Worm (Caenorhabditis elegans): Measurements from ENCODE around the gene F10A3.17.

F10A3.17 gene

DNA sequence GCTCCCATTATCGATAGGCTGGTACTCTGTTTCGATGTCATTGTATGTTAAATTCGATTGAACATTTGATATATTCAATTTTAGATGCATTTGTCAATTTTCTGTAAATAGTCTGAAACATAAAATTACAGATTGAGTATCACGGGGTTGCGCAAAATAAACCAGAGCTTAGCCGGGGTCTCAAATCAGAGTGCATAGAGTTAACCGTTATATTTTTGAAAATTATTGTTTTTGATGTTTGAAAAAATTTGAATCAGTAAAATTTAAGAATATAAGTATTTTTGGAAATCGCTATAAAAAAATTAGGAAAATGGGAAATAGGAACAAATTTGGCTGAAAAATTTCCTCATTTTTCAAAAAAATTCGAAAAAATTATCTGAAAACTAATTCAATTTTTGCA lies at the start of gene F10A3.17:
Gene F10A3.17, minus strand, starts transcription at position 101 of the 400 bp plus-strand sequence.
- TF ChIP-seq unc-62 (GFP tag; optimal IDR thresholded peaks at IDR 0.05): no peak

DNA sequence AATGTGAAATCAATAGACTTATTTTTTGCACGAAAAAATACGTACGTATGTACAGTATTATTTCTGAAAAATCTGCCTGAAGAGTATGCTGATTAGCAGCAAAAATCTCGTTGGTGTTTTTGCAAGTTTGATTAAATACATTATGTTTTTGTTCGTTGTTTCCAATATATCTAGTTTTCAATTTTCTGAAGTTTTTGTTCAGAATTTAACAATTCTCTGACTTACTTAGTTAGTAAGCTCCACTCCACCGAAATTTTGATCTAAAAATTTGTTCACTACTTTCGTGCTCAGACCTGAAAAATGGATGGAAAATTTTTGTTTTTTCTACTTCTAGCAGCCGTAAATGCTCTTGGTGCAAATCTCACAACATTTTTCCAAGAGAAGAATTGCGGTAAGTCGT lies 45.4 kb upstream of the F10A3.17 start, which contains the start of gene irld-26:
Gene irld-26, plus strand, starts transcription at position 301 of the 400 bp plus-strand sequence.
- no peak for TF ChIP-seq unc-62 (GFP tag; optimal IDR thresholded peaks at IDR 0.05)

DNA sequence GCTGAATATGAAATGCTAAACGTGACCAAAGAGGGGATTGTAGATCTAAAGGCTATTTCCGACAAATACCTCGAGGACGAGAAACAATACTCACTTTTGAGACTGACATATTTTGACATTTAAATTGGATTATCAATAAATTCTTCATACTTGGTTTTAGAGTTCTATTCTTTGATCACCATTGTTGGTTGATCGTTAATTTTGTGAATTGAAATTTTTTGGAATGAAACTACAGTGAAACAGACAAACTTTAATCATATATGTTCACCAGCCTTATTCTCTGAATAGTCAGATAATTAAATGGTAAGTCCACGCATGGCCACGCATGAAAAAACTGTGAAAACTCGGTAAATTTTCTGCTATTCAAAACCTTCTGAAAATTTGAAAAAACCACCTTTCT lies 43.1 kb upstream of the F10A3.17 start, which contains the start of gene F11A5.18:
Gene F11A5.18, plus strand, starts transcription at position 301 of the 400 bp plus-strand sequence.
- no peak for TF ChIP-seq unc-62 (GFP tag; optimal IDR thresholded peaks at IDR 0.05)

DNA sequence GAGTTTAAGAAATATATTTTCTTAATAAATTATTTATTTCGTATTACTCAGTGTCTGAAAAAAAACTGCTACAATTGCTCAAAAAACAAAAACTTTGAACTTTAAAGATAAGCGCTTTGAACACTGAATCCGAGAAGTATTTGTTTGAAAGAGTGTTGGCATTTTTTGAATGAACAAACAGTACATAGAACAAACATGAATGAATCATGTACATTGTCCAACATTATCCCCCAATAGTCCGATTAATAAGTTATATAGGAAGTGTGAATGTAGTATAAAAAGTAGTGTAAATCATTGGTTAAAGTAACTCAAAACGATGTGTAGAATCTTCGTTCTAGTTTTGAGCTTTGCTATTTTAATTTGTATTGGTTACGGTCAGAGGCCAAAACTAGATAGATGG lies 42.2 kb upstream of the F10A3.17 start, which contains the start of gene F11A5.17:
Gene F11A5.17, plus strand, starts transcription at position 301 of the 400 bp plus-strand sequence.
- TF ChIP-seq unc-62 (GFP tag; optimal IDR thresholded peaks at IDR 0.05): no peak

DNA sequence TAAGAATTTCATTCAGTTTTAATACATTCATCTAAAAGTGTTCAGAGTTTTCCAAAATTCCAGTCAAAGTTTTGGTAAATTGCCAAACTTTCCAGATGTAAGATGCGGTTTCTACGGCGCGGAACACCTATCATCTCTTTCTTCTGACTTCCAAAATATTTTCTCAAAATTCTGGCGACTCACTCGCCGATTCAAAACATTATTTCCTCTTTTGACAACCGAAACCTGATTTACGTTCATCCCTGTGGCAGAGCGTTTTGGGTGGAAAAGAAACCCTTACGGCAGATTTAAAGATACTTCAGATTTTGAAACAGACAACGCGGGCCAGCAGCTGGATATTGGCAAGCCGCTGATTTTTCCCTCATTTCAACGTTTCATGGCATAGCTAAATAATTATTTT lies 38.5 kb upstream of the F10A3.17 start, which contains the start of gene F11A5.5:
Gene F11A5.5, plus strand, starts transcription at position 301 of the 400 bp plus-strand sequence.
- no peak for TF ChIP-seq unc-62 (GFP tag; optimal IDR thresholded peaks at IDR 0.05)

DNA sequence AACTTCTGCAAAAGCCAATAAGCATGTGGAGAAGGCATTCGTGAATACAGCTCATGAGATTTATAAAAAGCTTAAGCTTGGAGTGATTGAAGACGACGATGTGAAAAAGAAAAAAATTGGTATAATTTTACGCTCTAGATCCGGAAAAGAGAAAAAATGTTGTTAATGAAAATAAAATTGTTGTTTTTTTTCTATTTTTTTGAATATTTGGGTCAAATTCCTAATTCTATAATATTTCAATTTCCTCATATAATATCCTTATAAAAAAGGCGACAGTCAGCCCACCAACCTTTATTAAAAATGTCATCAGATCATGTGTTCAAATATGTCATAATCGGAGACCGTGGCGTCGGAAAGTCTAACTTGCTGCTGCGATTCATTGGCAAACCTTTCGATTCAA lies 35.9 kb upstream of the F10A3.17 start, which contains the start of gene rabr-3:
Gene rabr-3, plus strand, starts transcription at position 301 of the 400 bp plus-strand sequence.
- no peak for TF ChIP-seq unc-62 (GFP tag; optimal IDR thresholded peaks at IDR 0.05)

DNA sequence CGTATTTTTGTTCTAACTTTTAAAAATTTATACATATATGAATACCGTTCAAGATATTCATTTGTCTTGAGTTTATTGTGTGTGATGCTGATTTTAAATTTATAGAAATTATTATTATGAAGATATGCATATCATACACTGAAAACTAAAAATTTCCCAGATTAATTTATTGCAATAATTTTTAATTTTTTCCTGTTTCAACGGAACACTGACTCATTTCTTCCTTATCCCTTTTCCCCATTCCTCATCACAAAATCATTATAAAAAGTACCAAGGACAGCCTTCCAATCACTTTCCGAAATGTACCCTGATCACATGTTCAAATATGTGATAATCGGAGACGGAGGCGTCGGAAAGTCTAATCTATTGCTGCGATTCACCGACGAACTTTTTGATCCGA lies 35.1 kb upstream of the F10A3.17 start, which contains the start of gene rabr-4:
Gene rabr-4, plus strand, starts transcription at position 301 of the 400 bp plus-strand sequence.
- TF ChIP-seq unc-62 (GFP tag; optimal IDR thresholded peaks at IDR 0.05): no peak

DNA sequence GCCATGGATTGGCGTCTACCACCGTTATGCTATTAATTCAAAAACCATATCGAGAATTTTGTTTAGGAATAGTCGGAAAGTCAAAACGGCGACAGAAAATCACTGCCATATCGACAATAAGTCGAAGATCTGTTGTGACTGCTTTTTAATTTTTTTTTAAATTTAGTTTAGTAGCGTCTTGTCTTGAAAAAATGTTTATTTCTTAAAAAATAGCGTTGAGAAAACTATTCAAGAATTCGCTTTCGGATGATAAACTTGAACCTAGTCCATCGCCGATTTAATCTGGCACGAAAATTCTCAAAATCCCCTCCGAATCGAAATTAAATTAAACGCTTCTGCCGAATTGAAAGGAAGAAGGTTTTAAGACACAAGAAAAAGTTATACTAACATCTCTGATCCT lies 32.6 kb upstream of the F10A3.17 start, which contains the start of gene srh-279:
Gene srh-279, plus strand, starts transcription at position 301 of the 400 bp plus-strand sequence.
- no peak for TF ChIP-seq unc-62 (GFP tag; optimal IDR thresholded peaks at IDR 0.05)

DNA sequence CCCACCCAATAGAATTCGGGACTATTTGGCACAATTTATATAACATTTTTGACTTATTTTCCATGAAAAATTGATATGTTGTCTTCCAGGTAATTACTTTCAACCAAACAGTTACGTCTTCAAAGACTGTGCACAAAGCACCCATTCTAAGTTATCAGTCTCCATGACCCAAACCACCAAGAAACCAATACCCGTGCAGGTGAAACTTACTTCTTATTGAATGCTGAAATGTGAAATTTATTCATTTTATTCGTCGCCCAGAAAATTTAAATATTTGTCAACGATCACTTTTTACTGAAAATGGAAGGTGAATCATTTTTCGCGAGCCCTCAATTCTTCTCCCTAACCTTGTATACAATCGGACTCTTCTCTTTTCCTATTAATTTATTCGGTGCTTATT lies 31.0 kb upstream of the F10A3.17 start, which contains the start of gene srh-281:
Gene srh-281, plus strand, starts transcription at position 301 of the 400 bp plus-strand sequence.
- TF ChIP-seq unc-62 (GFP tag; optimal IDR thresholded peaks at IDR 0.05): no peak

DNA sequence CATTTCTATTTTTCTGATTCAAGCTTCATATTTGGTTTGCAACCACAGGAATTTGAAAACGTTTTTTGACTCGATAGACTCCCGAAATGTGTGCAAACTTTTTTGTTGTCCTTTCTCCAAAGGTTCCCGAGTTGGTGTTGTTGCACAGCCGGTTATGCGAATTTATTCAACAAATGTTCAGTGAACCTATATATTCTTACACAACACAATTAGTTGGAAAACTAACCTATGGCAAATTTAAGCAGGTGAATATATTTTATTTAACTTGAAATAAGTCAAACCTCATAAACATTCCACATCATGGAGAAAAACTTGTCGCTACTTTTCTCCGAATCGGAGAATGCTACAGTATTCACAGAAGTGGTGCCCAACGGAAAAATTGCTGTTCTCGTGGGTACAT lies 23.9 kb upstream of the F10A3.17 start, which contains the start of gene srz-14:
Gene srz-14, plus strand, starts transcription at position 301 of the 400 bp plus-strand sequence.
- no peak for TF ChIP-seq unc-62 (GFP tag; optimal IDR thresholded peaks at IDR 0.05)

DNA sequence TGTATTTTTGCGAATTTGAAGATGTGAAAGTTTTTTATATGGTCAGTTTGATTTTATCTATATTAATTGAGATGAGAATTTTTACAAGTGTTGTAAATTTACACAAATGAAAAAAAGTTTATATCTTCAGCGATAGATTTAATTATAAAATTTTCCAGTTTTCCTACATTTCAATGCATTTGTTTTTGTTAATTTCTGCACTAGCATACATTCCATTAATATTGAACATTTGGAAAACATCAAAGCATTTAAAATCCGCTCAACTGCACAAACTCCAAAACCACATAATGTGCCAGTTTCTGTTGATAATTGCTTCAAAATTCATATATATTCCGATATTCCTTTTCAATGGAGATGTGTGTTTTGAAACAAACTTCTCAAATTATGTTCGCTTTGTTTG lies 23.4 kb upstream of the F10A3.17 start, which contains the start of gene srh-277:
Gene srh-277, plus strand, starts transcription at position 301 of the 400 bp plus-strand sequence.
- no peak for TF ChIP-seq unc-62 (GFP tag; optimal IDR thresholded peaks at IDR 0.05)

DNA sequence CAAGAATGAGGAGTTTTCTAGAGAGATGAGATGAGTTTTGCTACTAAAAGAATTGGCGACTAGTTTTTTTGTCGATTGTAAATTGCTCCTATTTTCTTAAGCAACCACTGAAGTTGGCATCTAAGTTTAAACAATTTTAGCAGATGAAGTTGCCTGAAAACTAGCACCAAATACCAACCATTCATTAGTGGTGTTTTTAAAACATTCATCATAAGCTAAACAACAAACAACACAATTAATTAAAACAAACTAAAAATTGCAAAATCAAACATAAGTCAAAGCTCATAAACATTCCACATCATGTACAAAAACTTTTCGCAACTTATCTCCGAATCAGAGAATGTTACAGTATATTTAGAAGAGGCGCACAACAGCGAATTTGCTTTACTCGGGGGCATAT lies 22.6 kb upstream of the F10A3.17 start, which contains the start of gene srz-13:
Gene srz-13, plus strand, starts transcription at position 301 of the 400 bp plus-strand sequence.
- no peak for TF ChIP-seq unc-62 (GFP tag; optimal IDR thresholded peaks at IDR 0.05)

DNA sequence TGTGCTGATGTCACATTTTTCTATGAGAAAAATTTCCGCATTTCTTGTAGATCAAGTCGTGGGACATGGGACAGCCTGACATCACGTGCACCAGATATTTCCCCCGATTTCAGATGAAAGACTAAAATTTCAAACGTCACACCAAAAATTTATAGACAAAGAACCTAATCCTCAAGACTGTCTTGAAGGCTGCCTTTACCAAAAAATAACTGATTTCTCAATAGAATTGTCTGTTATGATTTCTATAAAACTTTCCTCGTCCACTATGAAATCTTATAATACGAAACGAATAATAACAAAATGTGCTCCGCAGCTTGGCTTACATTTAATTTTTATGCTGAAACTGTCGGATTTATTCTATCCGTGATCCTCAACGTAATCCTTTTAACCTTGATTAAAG lies 20.9 kb upstream of the F10A3.17 start, which contains the start of gene str-106:
Gene str-106, plus strand, starts transcription at position 301 of the 400 bp plus-strand sequence.
- no peak for TF ChIP-seq unc-62 (GFP tag; optimal IDR thresholded peaks at IDR 0.05)

DNA sequence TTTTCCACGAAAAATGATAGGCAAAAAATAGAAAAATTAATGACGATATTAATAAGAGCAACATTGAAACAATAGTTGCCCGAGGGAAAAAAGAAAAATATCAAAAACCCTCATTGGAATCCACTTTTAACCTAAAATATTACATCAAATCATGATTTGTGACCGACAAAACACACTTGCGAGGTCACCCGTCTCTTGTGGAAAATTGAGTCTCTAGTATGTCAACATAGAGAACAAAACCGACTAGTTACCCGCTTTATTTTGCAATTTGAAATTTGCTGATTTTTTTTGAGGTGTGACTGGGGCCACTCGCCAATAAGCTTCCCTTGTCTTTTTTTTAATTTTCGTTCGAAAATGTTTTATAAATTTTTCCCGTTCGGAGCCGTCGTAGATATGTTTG lies 16.3 kb upstream of the F10A3.17 start, which contains the start of gene cyp-33D1:
Gene cyp-33D1, minus strand, starts transcription at position 101 of the 400 bp plus-strand sequence.
- TF ChIP-seq unc-62 (GFP tag; optimal IDR thresholded peaks at IDR 0.05): no peak

DNA sequence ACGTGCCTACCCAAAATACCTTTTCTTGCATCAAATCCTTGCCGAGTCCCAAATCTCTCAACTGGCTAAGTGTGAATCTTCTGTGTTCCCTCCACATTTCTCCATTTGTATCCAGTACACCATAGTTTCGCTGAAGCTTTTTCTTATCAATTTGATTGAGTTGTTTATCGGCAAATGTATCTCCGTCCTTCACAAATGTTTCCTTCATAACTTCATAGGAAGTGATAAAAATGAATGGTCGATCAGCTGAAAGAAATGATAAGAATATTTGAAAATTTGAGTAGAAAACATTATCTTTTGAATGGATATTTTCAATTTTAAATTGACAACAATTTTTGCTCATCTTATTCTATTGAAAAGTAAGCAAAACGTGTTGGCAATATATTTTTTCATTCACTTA lies 15.7 kb upstream of the F10A3.17 start:
- TF ChIP-seq unc-62 (GFP tag; optimal IDR thresholded peaks at IDR 0.05): no peak

DNA sequence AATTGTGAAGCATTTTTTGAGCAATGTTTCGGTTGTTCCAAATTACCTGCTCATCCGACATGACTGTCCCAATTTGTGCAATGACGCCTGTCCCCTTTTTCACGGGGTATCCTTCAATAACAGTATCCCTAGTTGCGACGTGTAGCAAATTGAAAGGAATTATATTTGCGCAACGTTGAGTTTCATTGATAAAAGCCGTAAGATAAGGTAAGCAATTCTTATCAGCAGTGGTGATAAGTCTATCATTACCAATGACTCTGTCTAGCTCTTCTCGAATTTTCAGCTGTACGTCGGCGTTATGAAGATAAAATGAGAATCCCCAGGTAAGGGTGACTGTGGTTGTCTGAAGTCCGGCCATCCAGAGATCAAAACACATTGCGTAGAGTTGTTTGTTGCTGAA lies 14.6 kb upstream of the F10A3.17 start:
- TF ChIP-seq unc-62 (GFP tag; optimal IDR thresholded peaks at IDR 0.05): no peak

DNA sequence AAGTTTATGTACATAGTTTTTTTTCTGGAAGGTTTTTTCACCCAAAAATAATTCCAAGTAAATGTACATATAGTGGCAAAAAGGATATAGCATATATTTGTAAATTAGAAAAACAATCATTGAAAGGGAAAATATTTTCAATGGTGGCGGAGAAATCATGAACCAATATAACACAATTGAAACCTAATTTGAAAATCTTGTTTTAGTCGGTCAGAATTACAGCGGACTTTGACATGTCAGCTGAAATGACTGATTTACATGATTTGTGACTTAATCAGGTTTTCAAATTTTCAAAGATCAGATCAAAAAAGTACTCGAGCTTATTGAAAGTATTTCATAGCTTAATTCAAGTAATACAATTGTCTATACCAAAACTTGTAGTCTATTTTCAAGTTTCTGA lies 12.2 kb upstream of the F10A3.17 start, which contains the start of gene K05D4.9:
Gene K05D4.9, minus strand, starts transcription at position 101 of the 400 bp plus-strand sequence.
- no peak for TF ChIP-seq unc-62 (GFP tag; optimal IDR thresholded peaks at IDR 0.05)

Data from whole organism, dauer.